Worm (Caenorhabditis elegans): Measurements from ENCODE around the gene T09A5.4.

DNA sequence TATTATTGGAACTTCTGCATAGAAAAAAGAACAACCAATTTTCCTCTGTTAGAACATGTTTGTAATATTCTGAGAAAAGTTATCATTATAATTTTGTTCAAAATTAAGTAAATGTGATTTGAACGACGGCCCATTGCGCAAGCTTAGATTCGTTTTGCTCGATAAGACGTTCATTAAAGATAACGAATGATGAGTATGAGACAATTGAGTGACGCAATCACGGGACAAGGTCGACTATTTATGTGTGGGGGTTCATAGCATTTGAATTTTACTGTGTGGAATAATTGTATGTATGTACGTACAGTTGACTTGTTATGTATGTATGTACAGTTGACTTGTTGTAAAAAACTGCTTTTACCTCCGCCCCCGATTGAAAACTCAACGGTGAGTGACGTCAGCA, 26.6 kb upstream of the T09A5.4 start:
- no peak for TF ChIP-seq tbx-11 (GFP tag; IDR thresholded peaks at IDR 0.05)
- TF ChIP-seq tra-4 (tag; optimal IDR thresholded peaks at IDR 0.05), result no peak
- TF ChIP-seq ets-7 (tag; optimal IDR thresholded peaks at IDR 0.05), result no peak
- no peak for TF ChIP-seq hmbx-1 (tag; optimal IDR thresholded peaks at IDR 0.05)
- no peak for TF ChIP-seq hmg-4 (GFP tag; optimal IDR thresholded peaks at IDR 0.05)
- no peak for TF ChIP-seq aly-1 (tag; optimal IDR thresholded peaks at IDR 0.05)
- no peak for TF ChIP-seq ama-1 (optimal IDR thresholded peaks at IDR 0.05)
- TF ChIP-seq ceh-36 (tag; optimal IDR thresholded peaks at IDR 0.05), result no peak
- no peak for TF ChIP-seq pes-1 (GFP tag; IDR thresholded peaks at IDR 0.05)
- no peak for TF ChIP-seq tbx-37 (GFP tag; conservative IDR thresholded peaks at IDR 0.05)
- TF ChIP-seq flt-1 (GFP tag; IDR thresholded peaks at IDR 0.05), result no peak
